Worm (Caenorhabditis elegans): ENCODE data around the gene F42H10.6.

- TF ChIP-seq nhr-28 (tag; optimal IDR thresholded peaks at IDR 0.05) (no peak), ztf-4 (tag; optimal IDR thresholded peaks at IDR 0.05) (no peak), ztf-11 (tag; optimal IDR thresholded peaks at IDR 0.05) (no peak), eor-1 (tag; optimal IDR thresholded peaks at IDR 0.05) (no peak), mdl-1 (tag; optimal IDR thresholded peaks at IDR 0.05) (no peak), jun-1 (tag; optimal IDR thresholded peaks at IDR 0.05) (no peak)
Observed at ce11 chrIII:8450494-8450893, 29.8 kb downstream of the F42H10.6 start.
